Fruit fly (Drosophila melanogaster) whole organism, embryonic: ENCODE measurements around the gene Dredd.
A peak's percentile ranks its signal among the peaks of the same experiment; 100 is the strongest.

ENCODE experiments used
- Abd-B ChIP-seq: fragments of 200-800 bp; sonication (Bioruptor generic); optimal IDR thresholded peaks from 2 replicates; lab custom pipeline; 2018; ENCODE audit warnings: missing biosample characterization, mild to moderate bottlenecking, missing genetic modification characterization, moderate library complexity
- Adf1 ChIP-seq: fragments of 200-800 bp; sonication (Bioruptor generic); IDR thresholded peaks from 2 replicates; pipeline ENCODE4 v1.3.6; 2022; ENCODE audit warnings: missing biosample characterization, missing genetic modification characterization
- Awh ChIP-seq: fragments of 200-800 bp; sonication (Bioruptor generic); IDR thresholded peaks from 2 replicates; pipeline ENCODE4, ENCODE4 v1.3.6; 2022; ENCODE audit warnings: missing biosample characterization, missing genetic modification characterization
- B-H2 ChIP-seq: fragments of 200-800 bp; sonication (Bioruptor generic); optimal IDR thresholded peaks from 2 replicates; lab custom pipeline; 2018; ENCODE audit warnings: missing biosample characterization, mild to moderate bottlenecking, missing genetic modification characterization
- BEAF-32 ChIP-seq: fragments of 200-800 bp; sonication (Bioruptor generic); optimal IDR thresholded peaks from 3 replicates; lab custom pipeline; 2017; ENCODE audit warnings: missing biosample characterization, missing genetic modification characterization, mild to moderate bottlenecking, moderate library complexity, missing genetic modification reagents
- CG1024 ChIP-seq: fragments of 200-800 bp; sonication (Bioruptor generic); IDR thresholded peaks from 2 replicates; pipeline ENCODE4 v1.3.6; 2022; ENCODE audit warnings: missing biosample characterization, missing genetic modification characterization
- CG10321 ChIP-seq: fragments of 200-800 bp; sonication (Bioruptor generic); IDR thresholded peaks from 2 replicates; pipeline ENCODE4 v1.3.6; 2022; ENCODE audit warnings: missing biosample characterization, missing genetic modification characterization
- CG10462 ChIP-seq: fragments of 200-800 bp; sonication (Bioruptor generic); optimal IDR thresholded peaks from 2 replicates; lab custom pipeline; 2016; ENCODE audit warnings: missing biosample characterization, missing genetic modification characterization
- CG10654 ChIP-seq: fragments of 200-800 bp; sonication (Bioruptor generic); optimal IDR thresholded peaks from 2 replicates; lab custom pipeline; 2016; ENCODE audit warnings: missing biosample characterization, missing genetic modification characterization
- CG12155 ChIP-seq: fragments of 200-800 bp; sonication (Bioruptor generic); optimal IDR thresholded peaks from 3 replicates; lab custom pipeline; 2016; ENCODE audit warnings: missing biosample characterization, missing genetic modification characterization
- CG12659 ChIP-seq: fragments of 200-800 bp; sonication (Bioruptor generic); optimal IDR thresholded peaks from 3 replicates; lab custom pipeline; 2017; ENCODE audit warnings: mild to moderate bottlenecking, missing biosample characterization, missing genetic modification reagents, missing genetic modification characterization
- CG15479 ChIP-seq: fragments of 200-800 bp; sonication (Bioruptor generic); optimal IDR thresholded peaks from 3 replicates; lab custom pipeline; 2019; ENCODE audit warnings: missing biosample characterization, mild to moderate bottlenecking, missing genetic modification characterization, moderate library complexity
- CG17186 ChIP-seq: fragments of 200-800 bp; sonication (Bioruptor generic); optimal IDR thresholded peaks from 3 replicates; lab custom pipeline; 2017; ENCODE audit warnings: missing biosample characterization, missing genetic modification reagents, missing genetic modification characterization
- CG17612 ChIP-seq: fragments of 200-800 bp; sonication (Bioruptor generic); IDR thresholded peaks from 2 replicates; pipeline ENCODE4 v1.3.6; 2022; ENCODE audit warnings: missing biosample characterization, missing genetic modification characterization
- CG3995 ChIP-seq: fragments of 200-800 bp; sonication (Bioruptor generic); optimal IDR thresholded peaks from 3 replicates; lab custom pipeline; 2016; ENCODE audit warnings: missing biosample characterization, missing genetic modification characterization
- CG9817 ChIP-seq: fragments of 200-800 bp; sonication (Bioruptor generic); optimal IDR thresholded peaks from 2 replicates; lab custom pipeline; 2018; ENCODE audit warnings: missing biosample characterization, mild to moderate bottlenecking, missing genetic modification characterization, moderate library complexity
- D19A ChIP-seq: fragments of 200-800 bp; optimal IDR thresholded peaks from 3 replicates; lab custom pipeline; 2019; ENCODE audit warnings: missing biosample characterization, mild to moderate bottlenecking, missing genetic modification characterization, moderate library complexity
- Dad ChIP-seq: fragments of 200-800 bp; sonication (Bioruptor generic); optimal IDR thresholded peaks from 3 replicates; lab custom pipeline; 2016; ENCODE audit warnings: missing biosample characterization, missing genetic modification characterization
- Dll ChIP-seq: fragments of 200-800 bp; sonication (Bioruptor generic); IDR thresholded peaks from 4 replicates; pipeline ENCODE4 v1.3.6; 2022; ENCODE audit warnings: missing biosample characterization, missing genetic modification characterization; ENCODE audit not compliant: partially characterized antibody
- Gug ChIP-seq: fragments of 200-800 bp; sonication (Bioruptor generic); IDR thresholded peaks from 4 replicates; pipeline ENCODE4 v1.3.6; 2022; ENCODE audit warnings: missing biosample characterization, missing genetic modification characterization
- Hmx ChIP-seq: fragments of 200-800 bp; sonication (Bioruptor generic); optimal IDR thresholded peaks from 2 replicates; lab custom pipeline; 2016; ENCODE audit warnings: missing biosample characterization, missing genetic modification characterization
- Jarid2 ChIP-seq: fragments of 200-800 bp; sonication (Bioruptor generic); optimal IDR thresholded peaks from 3 replicates; lab custom pipeline; 2017; ENCODE audit warnings: mild to moderate bottlenecking, missing biosample characterization, missing genetic modification reagents, missing genetic modification characterization
- Med ChIP-seq: fragments of 200-800 bp; sonication (Bioruptor generic); peaks from one replicate; lab custom pipeline; 2016; ENCODE audit warnings: missing biosample characterization, missing genetic modification characterization, mild to moderate bottlenecking, inconsistent platforms, moderate library complexity
- Nf-YB ChIP-seq: fragments of 200-800 bp; sonication (Bioruptor generic); optimal IDR thresholded peaks from 3 replicates; lab custom pipeline; 2019; ENCODE audit warnings: missing biosample characterization, mild to moderate bottlenecking, missing genetic modification characterization, moderate library complexity
- Nf-YC ChIP-seq: fragments of 200-800 bp; optimal IDR thresholded peaks from 3 replicates; lab custom pipeline; 2019; ENCODE audit warnings: missing biosample characterization, mild to moderate bottlenecking, missing genetic modification characterization, moderate library complexity
- Pdp1 ChIP-seq, 2 experiments: fragments of 200-800 bp; sonication (Bioruptor generic); optimal IDR thresholded peaks; 3 replicates each; lab custom pipeline; 2016; ENCODE audit warnings: missing biosample characterization in 2 of 2, missing genetic modification characterization in 2 of 2, mild to moderate bottlenecking in 1 of 2, moderate library complexity in 1 of 2
- Sin3A ChIP-seq: fragments of >200 bp; optimal IDR thresholded peaks from 2 replicates; lab custom pipeline; 2018
- Tbp ChIP-seq: fragments of >200 bp; optimal IDR thresholded peaks from 2 replicates; lab custom pipeline; 2018; ENCODE audit warnings: missing biosample characterization, missing genetic modification characterization
- Vsx1 ChIP-seq: fragments of 200-800 bp; sonication (Bioruptor generic); optimal IDR thresholded peaks from 2 replicates; lab custom pipeline; 2017; ENCODE audit warnings: missing biosample characterization, mild to moderate bottlenecking, missing genetic modification characterization, missing genetic modification reagents
- abd-A ChIP-seq: fragments of 200-800 bp; sonication (Bioruptor generic); optimal IDR thresholded peaks from 3 replicates; lab custom pipeline; 2019; ENCODE audit warnings: missing biosample characterization, mild to moderate bottlenecking, missing genetic modification characterization, moderate library complexity
- dmrt99B ChIP-seq: fragments of 200-800 bp; sonication (Bioruptor generic); optimal IDR thresholded peaks from 2 replicates; lab custom pipeline; 2018; ENCODE audit warnings: missing biosample characterization, mild to moderate bottlenecking, missing genetic modification characterization, moderate library complexity
- en ChIP-seq: fragments of 200-800 bp; sonication (Bioruptor generic); optimal IDR thresholded peaks from 2 replicates; lab custom pipeline; 2016; ENCODE audit warnings: missing biosample characterization, missing genetic modification characterization
- fd64A ChIP-seq: fragments of 200-800 bp; sonication (Bioruptor generic); optimal IDR thresholded peaks from 3 replicates; lab custom pipeline; 2018; ENCODE audit warnings: missing biosample characterization, mild to moderate bottlenecking, missing genetic modification characterization
- hth ChIP-seq: fragments of >200 bp; optimal IDR thresholded peaks from 2 replicates; lab custom pipeline; 2017; ENCODE audit warnings: inconsistent platforms
- ind ChIP-seq: fragments of 200-800 bp; sonication (Bioruptor generic); optimal IDR thresholded peaks from 3 replicates; lab custom pipeline; 2016; ENCODE audit warnings: missing biosample characterization, missing genetic modification characterization
- jumu ChIP-seq: fragments of 200-800 bp; sonication (Bioruptor generic); optimal IDR thresholded peaks from 3 replicates; lab custom pipeline; 2016; ENCODE audit warnings: missing biosample characterization, missing genetic modification characterization
- lbe ChIP-seq: fragments of 200-800 bp; sonication (Bioruptor generic); optimal IDR thresholded peaks from 2 replicates; lab custom pipeline; 2016; ENCODE audit warnings: missing biosample characterization, mild to moderate bottlenecking, missing genetic modification characterization
- nerfin-2 ChIP-seq: fragments of 200-800 bp; sonication (Bioruptor generic); IDR thresholded peaks from 2 replicates; pipeline ENCODE4 v1.3.6; 2022; ENCODE audit warnings: missing biosample characterization, missing genetic modification characterization; ENCODE audit not compliant: partially characterized antibody
- org-1 ChIP-seq: fragments of 200-800 bp; sonication (Bioruptor generic); optimal IDR thresholded peaks from 2 replicates; lab custom pipeline; 2017; ENCODE audit warnings: missing biosample characterization, missing genetic modification characterization
- prd ChIP-seq, 3 experiments: fragments of >200 bp in 2 of 3; fragments of 200-800 bp in 1 of 3; sonication (Bioruptor generic) in 1 of 3; optimal IDR thresholded peaks in 2 of 3; IDR thresholded peaks in 1 of 3; 2 replicates in 2 of 3; 3 replicates in 1 of 3; pipeline versions ENCODE4 v1.3.6 to Lab custom; 2017 to 2022; ENCODE audit warnings: missing biosample characterization in 1 of 3, missing genetic modification characterization in 1 of 3
- pum ChIP-seq: fragments of 200-800 bp; sonication (Bioruptor generic); optimal IDR thresholded peaks from 2 replicates; lab custom pipeline; 2016; ENCODE audit warnings: missing biosample characterization, missing genetic modification characterization
- sim ChIP-seq: fragments of 200-800 bp; sonication (Bioruptor generic); IDR thresholded peaks from 2 replicates; pipeline ENCODE4 v1.3.6; 2022; ENCODE audit warnings: missing biosample characterization, missing genetic modification characterization
- slbo ChIP-seq: fragments of 200-800 bp; sonication (Bioruptor generic); IDR thresholded peaks from 2 replicates; pipeline ENCODE4 v1.3.6; 2022; ENCODE audit warnings: missing biosample characterization, missing genetic modification characterization
- so ChIP-seq: fragments of 200-800 bp; sonication (Bioruptor generic); IDR thresholded peaks from 3 replicates; pipeline ENCODE4 v1.3.6; 2022; ENCODE audit warnings: missing biosample characterization, missing genetic modification characterization
- sr ChIP-seq: fragments of 200-800 bp; sonication (Bioruptor generic); IDR thresholded peaks from 3 replicates; pipeline ENCODE4 v1.3.6; 2022; ENCODE audit warnings: missing biosample characterization, missing genetic modification characterization
- tna ChIP-seq: fragments of 200-800 bp; sonication (Bioruptor generic); IDR thresholded peaks from 2 replicates; pipeline ENCODE4 v1.3.6; 2022; ENCODE audit warnings: missing biosample characterization, missing genetic modification characterization; ENCODE audit not compliant: partially characterized antibody
- vnd ChIP-seq: fragments of 200-800 bp; sonication (Bioruptor generic); IDR thresholded peaks from 3 replicates; pipeline ENCODE4 v1.3.6; 2022; ENCODE audit warnings: missing biosample characterization, missing genetic modification characterization; ENCODE audit not compliant: partially characterized antibody
- zf30C ChIP-seq: fragments of 200-800 bp; sonication (Bioruptor generic); optimal IDR thresholded peaks from 3 replicates; lab custom pipeline; 2018; ENCODE audit warnings: missing biosample characterization, mild to moderate bottlenecking, missing genetic modification characterization

Gene Dredd

DNA sequence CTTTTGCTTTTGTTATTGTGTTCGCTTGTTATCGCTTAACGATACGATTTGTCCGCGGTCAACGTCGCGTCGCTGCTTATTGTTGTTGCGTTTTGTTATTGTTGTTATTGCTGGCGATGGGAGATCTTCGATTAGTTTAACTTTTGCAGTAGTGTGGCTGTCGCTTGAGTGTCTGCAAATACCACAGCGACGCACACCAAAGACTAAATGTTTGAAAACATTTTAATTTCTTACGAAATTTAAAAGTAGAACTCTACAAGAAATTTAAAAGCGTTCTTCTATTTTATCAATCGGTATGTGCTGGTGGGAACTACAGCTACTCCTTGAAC is 15.3 kb downstream of the Dredd start, which contains the start of gene spdi (continued):
- no peak for TF ChIP-seq Gug (GFP tag; lab: Robert Waterston, UW)
- TF ChIP-seq CG17186 (GFP tag; lab: Kevin White, UChicago): peak; percentile 46
- TF ChIP-seq CG12155 (GFP tag; lab: Kevin White, UChicago): no peak
- TF ChIP-seq CG10462: no peak
- TF ChIP-seq Tbp (GFP tag; lab: Kevin White, UChicago): no peak
- no peak for TF ChIP-seq abd-A (tag; lab: Kevin White, UChicago)
- TF ChIP-seq ind (GFP tag; lab: Kevin White, UChicago): no peak
- peak; percentile 48 for TF ChIP-seq BEAF-32 (GFP tag; lab: Kevin White, UChicago)
- TF ChIP-seq slbo (GFP tag; lab: Robert Waterston, UW): no peak
- no peak for TF ChIP-seq jumu (GFP tag; lab: Kevin White, UChicago)
- no peak for TF ChIP-seq en
- peak; percentile 42; the same call in 2 of the 4 replicates for TF ChIP-seq Dll
- peak; percentile 66 for TF ChIP-seq Nf-YC (tag; lab: Kevin White, UChicago)
- TF ChIP-seq nerfin-2 (GFP tag; lab: Robert Waterston, UW): 0 out of 2 replicates have a peak, but pooled peaks have one; percentile 41
- TF ChIP-seq fd64A (GFP tag; lab: Kevin White, UChicago): no peak
- TF ChIP-seq, all 482 proteins: peak for 54

dm6 chrX:619220-620101 is 15.9 kb downstream of the Dredd start:
- TF ChIP-seq abd-A (tag; lab: Kevin White, UChicago) (no peak), Jarid2 (GFP tag; lab: Kevin White, UChicago) (no peak), Adf1 (GFP tag; lab: Robert Waterston, UW) (no peak), CG15479 (GFP tag; lab: Kevin White, UChicago) (peak; percentile 44), tna (GFP tag; lab: Robert Waterston, UW) (no peak; the same call in 1 of the 2 replicates), Abd-B (GFP tag; lab: Kevin White, UChicago) (no peak), CG17612 (GFP tag; lab: Robert Waterston, UW) (no peak), hth (lab: Kevin White, UChicago) (no peak), CG9817 (tag; lab: Kevin White, UChicago) (no peak), zf30C (GFP tag; lab: Kevin White, UChicago) (peak; percentile 47), Hmx (GFP tag; lab: Kevin White, UChicago) (no peak), D19A (tag; lab: Kevin White, UChicago) (no peak), Pdp1 (GFP tag; optimal IDR thresholded peaks at IDR 0.05; lab: Kevin White, UChicago) (no peak), sim (GFP tag; lab: Robert Waterston, UW) (no peak), so (GFP tag; lab: Robert Waterston, UW) (no peak), Vsx1 (GFP tag; lab: Kevin White, UChicago) (no peak), vnd (GFP tag; lab: Robert Waterston, UW) (no peak), dmrt99B (no peak), CG10654 (GFP tag; lab: Kevin White, UChicago) (no peak), Nf-YB (GFP tag; lab: Kevin White, UChicago) (no peak), CG3995 (GFP tag; lab: Kevin White, UChicago) (peak; percentile 74), Med (GFP tag; lab: Kevin White, UChicago) (peak; percentile 5), org-1 (GFP tag; lab: Kevin White, UChicago) (no peak), lbe (no peak), Dad (GFP tag; lab: Kevin White, UChicago) (no peak), sr (GFP tag; lab: Robert Waterston, UW) (no peak), CG1024 (GFP tag; lab: Robert Waterston, UW) (no peak), CG12659 (GFP tag; lab: Kevin White, UChicago) (no peak), CG10321 (no peak), pum (GFP tag; lab: Kevin White, UChicago) (no peak), prd (optimal IDR thresholded peaks at IDR 0.05; lab: Kevin White, UChicago) (no peak), prd (GFP tag; IDR thresholded peaks at IDR 0.05; lab: Robert Waterston, UW) (no peak), Sin3A (lab: Kevin White, UChicago) (no peak), Awh (GFP tag; lab: Robert Waterston, UW) (no peak), B-H2 (GFP tag; lab: Kevin White, UChicago) (no peak)
